Fruit fly (Drosophila melanogaster): ENCODE results near the gene Ncc69.

Ncc69 gene

dm6 chr3L:12414189-12414964 lies 23.1 kb upstream of the Ncc69 start, which contains the start of gene SCaMC (continued):
- TF ChIP-seq CG11456 (GFP tag; IDR thresholded peaks at IDR 0.05) (no peak), ash1 (GFP tag; optimal IDR thresholded peaks at IDR 0.05) (no peak), oc (tag; optimal IDR thresholded peaks at IDR 0.05) (no peak), CG12071 (GFP tag; optimal IDR thresholded peaks at IDR 0.05) (no peak), CTCF (GFP tag; optimal IDR thresholded peaks at IDR 0.05) (no peak), Dbx (GFP tag; IDR thresholded peaks at IDR 0.05) (no peak), dmrt11E (tag; optimal IDR thresholded peaks at IDR 0.05) (no peak), wdn (GFP tag; IDR thresholded peaks at IDR 0.05) (no peak), CG2678 (tag; optimal IDR thresholded peaks at IDR 0.05) (no peak), CG3838 (GFP tag; optimal IDR thresholded peaks at IDR 0.05) (no peak), Optix (GFP tag; IDR thresholded peaks at IDR 0.05) (no peak), BEAF-32 (GFP tag; optimal IDR thresholded peaks at IDR 0.05) (peak; percentile 54), Sry-β (GFP tag; optimal IDR thresholded peaks at IDR 0.05) (no peak), CG7556 (GFP tag; optimal IDR thresholded peaks at IDR 0.05) (no peak), exex (tag; optimal IDR thresholded peaks at IDR 0.05) (no peak), CG8924 (tag; optimal IDR thresholded peaks at IDR 0.05) (peak; percentile 37), Lhr (GFP tag; optimal IDR thresholded peaks at IDR 0.05) (peak; percentile 91), CG12744 (GFP tag; optimal IDR thresholded peaks at IDR 0.05) (no peak), CG11247 (GFP tag; IDR thresholded peaks at IDR 0.05) (no peak), CG17829 (tag; optimal IDR thresholded peaks at IDR 0.05) (peak; percentile 63), BtbVII (GFP tag; optimal IDR thresholded peaks at IDR 0.05) (no peak), Rfx (GFP tag; IDR thresholded peaks at IDR 0.05) (0 out of 2 replicates have a peak, but pooled peaks have one; percentile 33), CG3995 (GFP tag; optimal IDR thresholded peaks at IDR 0.05) (peak; percentile 58), shn (GFP tag; optimal IDR thresholded peaks at IDR 0.05) (no peak), Atf-2 (GFP tag; optimal IDR thresholded peaks at IDR 0.05) (no peak), Neu2 (GFP tag; optimal IDR thresholded peaks at IDR 0.05; ENCODE audit: borderline replicate concordance) (no peak), zfh2 (GFP tag; optimal IDR thresholded peaks at IDR 0.05) (no peak), Nf-YC (tag; optimal IDR thresholded peaks at IDR 0.05) (peak; percentile 33), Pdp1 (GFP tag; optimal IDR thresholded peaks at IDR 0.05) (peak in 1 of 2 experiments; percentile 61), nerfin-2 (GFP tag; IDR thresholded peaks at IDR 0.05; ENCODE audit: partially characterized antibody) (no peak), CG17385 (GFP tag; optimal IDR thresholded peaks at IDR 0.05) (no peak), gt (GFP tag; IDR thresholded peaks at IDR 0.05) (no peak), gce (GFP tag; IDR thresholded peaks at IDR 0.05) (no peak), CG2116 (GFP tag; optimal IDR thresholded peaks at IDR 0.05) (peak; percentile 58), ara (GFP tag; IDR thresholded peaks at IDR 0.05) (no peak), disco-r (GFP tag; optimal IDR thresholded peaks at IDR 0.05) (no peak), CG4707 (GFP tag; optimal IDR thresholded peaks at IDR 0.05) (no peak), ranshi (GFP tag; IDR thresholded peaks at IDR 0.05) (no peak), Lim3 (GFP tag; IDR thresholded peaks at IDR 0.05) (no peak), sug (tag; optimal IDR thresholded peaks at IDR 0.05) (peak; percentile 100), chm (GFP tag; IDR thresholded peaks at IDR 0.05) (0 out of 2 replicates have a peak, but pooled peaks have one; percentile 24), ase (GFP tag; IDR thresholded peaks at IDR 0.05) (no peak), nmo (GFP tag; optimal IDR thresholded peaks at IDR 0.05) (peak; percentile 67), lilli (GFP tag; optimal IDR thresholded peaks at IDR 0.05) (no peak), CG9817 (tag; optimal IDR thresholded peaks at IDR 0.05) (no peak), Scr (GFP tag; IDR thresholded peaks at IDR 0.05; ENCODE audit: partially characterized antibody) (no peak), Dp (GFP tag; optimal IDR thresholded peaks at IDR 0.05) (peak; percentile 92), Lpt (GFP tag; optimal IDR thresholded peaks at IDR 0.05) (no peak), Sox100B (GFP tag; optimal IDR thresholded peaks at IDR 0.05) (no peak), lola (GFP tag; optimal IDR thresholded peaks at IDR 0.05) (no peak)

Measured in whole organism, embryonic.